Worm (Caenorhabditis elegans): ENCODE results near the gene madd-3.

madd-3 gene

DNA sequence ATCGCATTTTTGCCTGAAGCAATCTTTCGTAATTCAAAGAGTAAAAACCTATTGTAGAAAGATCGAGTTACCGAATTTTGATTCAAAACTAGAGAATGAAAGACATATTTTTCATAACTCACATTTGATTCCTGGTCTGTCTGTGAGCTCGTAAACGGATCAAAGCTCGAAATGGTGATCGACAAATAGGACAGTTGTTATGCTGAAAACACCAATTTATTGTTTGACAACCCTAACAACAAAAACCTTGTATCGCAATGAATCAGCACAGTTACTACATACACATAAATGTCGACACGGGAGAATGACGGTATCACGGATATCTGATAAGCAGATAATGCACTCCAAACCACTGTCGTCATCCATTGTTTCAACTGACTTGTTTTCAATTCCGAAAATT is 13.2 kb upstream of the madd-3 start:
- TF ChIP-seq fkh-2 (tag; optimal IDR thresholded peaks at IDR 0.05) (no peak), egl-5 (tag; optimal IDR thresholded peaks at IDR 0.05) (no peak), nhr-23 (tag; optimal IDR thresholded peaks at IDR 0.05) (no peak), ceh-16 (tag; optimal IDR thresholded peaks at IDR 0.05) (no peak), daf-12 (tag; optimal IDR thresholded peaks at IDR 0.05) (no peak), nhr-25 (tag; optimal IDR thresholded peaks at IDR 0.05) (no peak), snpc-4 (tag; optimal IDR thresholded peaks at IDR 0.05) (no peak)

DNA sequence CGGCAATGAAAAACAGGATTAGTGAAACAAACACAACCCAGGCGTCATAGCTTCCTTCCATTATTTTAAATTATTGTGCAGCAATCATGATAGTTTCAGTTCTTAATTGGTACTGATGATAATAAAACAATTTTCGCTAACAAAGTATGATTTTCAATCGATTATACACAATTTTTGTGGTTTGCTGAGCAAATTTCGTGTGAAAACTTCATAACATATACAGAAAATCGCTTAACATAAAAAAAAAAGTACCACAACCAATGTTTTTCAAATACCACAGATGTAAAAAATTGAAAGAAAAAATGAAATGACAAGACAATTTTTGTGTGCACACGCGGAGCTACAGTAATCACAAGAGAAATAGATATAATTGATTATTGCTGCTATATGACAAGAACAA is 11.2 kb upstream of the madd-3 start, which contains the start of gene gphr-2:
Gene gphr-2, minus strand, starts transcription at position 101 of the 400 bp plus-strand sequence.
- no peak for TF ChIP-seq unc-39 (tag; optimal IDR thresholded peaks at IDR 0.05)
- TF ChIP-seq zag-1 (tag; optimal IDR thresholded peaks at IDR 0.05): no peak
- TF ChIP-seq fos-1 (tag; optimal IDR thresholded peaks at IDR 0.05): no peak
- TF ChIP-seq tbx-2 (tag; optimal IDR thresholded peaks at IDR 0.05): no peak
- no peak for TF ChIP-seq nhr-23 (tag; optimal IDR thresholded peaks at IDR 0.05)
- no peak for TF ChIP-seq lin-39 (tag; optimal IDR thresholded peaks at IDR 0.05)
- no peak for TF ChIP-seq ceh-28 (tag; optimal IDR thresholded peaks at IDR 0.05)
- TF ChIP-seq elt-3 (tag; optimal IDR thresholded peaks at IDR 0.05): no peak
- TF ChIP-seq nhr-12 (tag; optimal IDR thresholded peaks at IDR 0.05): no peak
- no peak for TF ChIP-seq ceh-9 (tag; optimal IDR thresholded peaks at IDR 0.05)
- TF ChIP-seq hmg-11 (tag; optimal IDR thresholded peaks at IDR 0.05): no peak
- TF ChIP-seq skn-1 (tag; optimal IDR thresholded peaks at IDR 0.05): no peak
- TF ChIP-seq egl-5 (tag; optimal IDR thresholded peaks at IDR 0.05): no peak
- TF ChIP-seq nhr-25 (tag; optimal IDR thresholded peaks at IDR 0.05): no peak

DNA sequence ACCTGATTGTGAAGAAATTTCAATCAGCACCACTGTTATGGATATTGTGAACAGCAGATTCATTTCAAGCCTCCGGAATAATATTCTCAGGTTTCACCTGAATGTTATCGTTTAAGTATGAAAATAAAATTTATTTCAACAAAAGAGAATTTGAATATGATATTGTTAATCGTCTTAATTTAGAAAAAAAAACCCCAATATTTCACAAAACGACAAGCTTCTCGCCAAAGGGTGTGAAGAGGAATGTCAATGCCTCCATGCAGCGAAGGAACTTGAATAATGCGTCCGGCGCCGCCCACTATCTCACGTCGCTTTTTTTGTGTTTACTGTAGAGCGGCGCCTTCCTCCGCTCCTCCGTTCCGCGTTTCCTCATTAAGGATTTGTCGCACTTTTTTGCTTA is 6.6 kb upstream of the madd-3 start, which contains the start of gene C11H1.5:
Gene C11H1.5, minus strand, starts transcription at position 101 of the 400 bp plus-strand sequence.
- TF ChIP-seq skn-1 (tag; optimal IDR thresholded peaks at IDR 0.05): no peak
- TF ChIP-seq R02D3.7 (tag; optimal IDR thresholded peaks at IDR 0.05): no peak
- TF ChIP-seq nhr-28 (tag; optimal IDR thresholded peaks at IDR 0.05): no peak
- TF ChIP-seq elt-2 (tag; optimal IDR thresholded peaks at IDR 0.05): no peak
- TF ChIP-seq lin-15B (tag; optimal IDR thresholded peaks at IDR 0.05): no peak
- TF ChIP-seq egl-27 (tag; optimal IDR thresholded peaks at IDR 0.05): no peak
- TF ChIP-seq nhr-76 (tag; optimal IDR thresholded peaks at IDR 0.05): no peak
- no peak for TF ChIP-seq unc-62 (GFP tag; optimal IDR thresholded peaks at IDR 0.05)
- no peak for TF ChIP-seq pqm-1 (tag; optimal IDR thresholded peaks at IDR 0.05)
- TF ChIP-seq snpc-4 (tag; optimal IDR thresholded peaks at IDR 0.05): no peak

DNA sequence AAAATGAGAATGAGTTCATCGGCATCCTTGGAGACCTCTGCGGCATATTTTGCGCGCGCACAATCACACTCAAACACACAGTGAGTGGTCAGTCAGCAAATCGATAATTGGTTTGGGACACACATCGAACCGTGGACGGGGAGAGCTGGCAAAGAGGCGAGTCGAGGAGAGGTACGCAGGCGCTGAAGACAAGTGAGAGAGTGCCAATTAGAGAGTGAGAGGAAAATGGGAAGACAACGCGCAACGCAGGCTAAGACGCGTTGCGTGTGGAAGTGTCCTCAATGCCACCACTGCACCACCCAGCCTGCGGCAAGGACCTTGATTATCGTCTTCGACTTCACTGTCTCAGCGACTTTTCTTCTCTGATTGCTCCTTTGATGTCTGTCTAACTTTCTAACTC is 750 bp upstream of the madd-3 start:
- peak; percentile 30 for TF ChIP-seq elt-2 (tag; optimal IDR thresholded peaks at IDR 0.05)
- TF ChIP-seq nhr-237 (tag; optimal IDR thresholded peaks at IDR 0.05): no peak
- no peak for TF ChIP-seq fkh-2 (tag; optimal IDR thresholded peaks at IDR 0.05)
- TF ChIP-seq nhr-67 (tag; optimal IDR thresholded peaks at IDR 0.05): no peak
- TF ChIP-seq nhr-25 (tag; optimal IDR thresholded peaks at IDR 0.05): peak; percentile 68
- no peak for TF ChIP-seq zag-1 (tag; optimal IDR thresholded peaks at IDR 0.05)
- TF ChIP-seq elt-3 (tag; optimal IDR thresholded peaks at IDR 0.05): peak in 1 of 3 experiments; percentile 12
- no peak for TF ChIP-seq ceh-16 (tag; optimal IDR thresholded peaks at IDR 0.05)
- TF ChIP-seq ceh-28 (tag; optimal IDR thresholded peaks at IDR 0.05): peak; percentile 93
- TF ChIP-seq ceh-9 (tag; optimal IDR thresholded peaks at IDR 0.05): no peak
- TF ChIP-seq elt-1 (tag; optimal IDR thresholded peaks at IDR 0.05): peak; percentile 16
- TF ChIP-seq pqm-1 (tag; optimal IDR thresholded peaks at IDR 0.05): peak; percentile 10
- TF ChIP-seq lin-39 (tag; optimal IDR thresholded peaks at IDR 0.05): peak; percentile 96
- no peak for TF ChIP-seq unc-62 (GFP tag; optimal IDR thresholded peaks at IDR 0.05)
- no peak for TF ChIP-seq nhr-76 (tag; optimal IDR thresholded peaks at IDR 0.05)
- peak; percentile 50 for TF ChIP-seq jun-1 (tag; optimal IDR thresholded peaks at IDR 0.05)
- peak; percentile 87 for TF ChIP-seq hmg-11 (tag; optimal IDR thresholded peaks at IDR 0.05)
- TF ChIP-seq unc-39 (tag; optimal IDR thresholded peaks at IDR 0.05): no peak
- TF ChIP-seq lsy-12 (tag; optimal IDR thresholded peaks at IDR 0.05): peak; percentile 33
- TF ChIP-seq lin-15B (tag; optimal IDR thresholded peaks at IDR 0.05): peak; percentile 20
- TF ChIP-seq sea-2 (GFP tag; optimal IDR thresholded peaks at IDR 0.05): no peak
- peak; percentile 34 for TF ChIP-seq mdl-1 (tag; optimal IDR thresholded peaks at IDR 0.05)
- no peak for TF ChIP-seq mml-1 (tag; optimal IDR thresholded peaks at IDR 0.05)
- peak; percentile 58 for TF ChIP-seq egl-27 (tag; optimal IDR thresholded peaks at IDR 0.05)
- TF ChIP-seq fos-1 (tag; optimal IDR thresholded peaks at IDR 0.05): no peak
- no peak for TF ChIP-seq fkh-10 (GFP tag; optimal IDR thresholded peaks at IDR 0.05)
- TF ChIP-seq ama-1 (optimal IDR thresholded peaks at IDR 0.05): no peak
- TF ChIP-seq nhr-23 (tag; optimal IDR thresholded peaks at IDR 0.05): peak; percentile 29
- peak; percentile 93 for TF ChIP-seq nfya-1 (tag; optimal IDR thresholded peaks at IDR 0.05; ENCODE audit: insufficient read depth)
- no peak for TF ChIP-seq R02D3.7 (tag; optimal IDR thresholded peaks at IDR 0.05)
- TF ChIP-seq nhr-12 (tag; optimal IDR thresholded peaks at IDR 0.05): no peak
- peak; percentile 80 for TF ChIP-seq pha-4 (tag; optimal IDR thresholded peaks at IDR 0.05)
- no peak for TF ChIP-seq ztf-4 (tag; optimal IDR thresholded peaks at IDR 0.05)
- TF ChIP-seq daf-12 (tag; optimal IDR thresholded peaks at IDR 0.05): no peak
- no peak for TF ChIP-seq nhr-77 (tag; optimal IDR thresholded peaks at IDR 0.05)
- peak; percentile 69 for TF ChIP-seq skn-1 (tag; optimal IDR thresholded peaks at IDR 0.05)
- TF ChIP-seq ZK546.5 (tag; optimal IDR thresholded peaks at IDR 0.05): no peak
- TF ChIP-seq eor-1 (tag; optimal IDR thresholded peaks at IDR 0.05): no peak
- TF ChIP-seq nhr-28 (tag; optimal IDR thresholded peaks at IDR 0.05): no peak
- TF ChIP-seq snpc-4 (tag; optimal IDR thresholded peaks at IDR 0.05): no peak
- peak; percentile 37 for TF ChIP-seq tbx-2 (tag; optimal IDR thresholded peaks at IDR 0.05)
- peak; percentile 37 for TF ChIP-seq egl-5 (tag; optimal IDR thresholded peaks at IDR 0.05)
- TF ChIP-seq ztf-11 (tag; optimal IDR thresholded peaks at IDR 0.05): no peak

All from whole organism, L3 larva.